Worm (Caenorhabditis elegans) whole organism, early embryonic: ENCODE results near the gene C30E1.4.
"Not testable (repeated sequence)": the region's sequence is repeated elsewhere in the genome, so short reads cannot be mapped to it uniquely, and the experiment has no call there.

Experiments used
- B0310.2 ChIP-seq: sonication (generic microtip); optimal IDR thresholded peaks from 2 replicates; lab custom pipeline; 2016; ENCODE audit warnings: mild to moderate bottlenecking, missing genetic modification characterization, missing compliant biosample characterization
- aly-1 ChIP-seq: sonication (generic microtip); optimal IDR thresholded peaks from 2 replicates; lab custom pipeline; 2016; ENCODE audit warnings: missing genetic modification characterization, missing compliant biosample characterization
- ama-1 ChIP-seq: fragments of 150-350 bp; optimal IDR thresholded peaks from 2 replicates; lab custom pipeline; 2014
- ceh-13 ChIP-seq: fragments of 200-800 bp; sonication (Bioruptor generic); optimal IDR thresholded peaks from 2 replicates; lab custom pipeline; 2018; ENCODE audit warnings: mild to moderate bottlenecking, missing genetic modification characterization, missing compliant biosample characterization
- ceh-36 ChIP-seq: sonication (generic microtip); optimal IDR thresholded peaks from 2 replicates; lab custom pipeline; 2016; ENCODE audit warnings: missing genetic modification characterization, inconsistent platforms, missing compliant biosample characterization
- ets-7 ChIP-seq: sonication (generic microtip); optimal IDR thresholded peaks from 2 replicates; lab custom pipeline; 2016; ENCODE audit warnings: missing genotype, missing genetic modification characterization, missing compliant biosample characterization
- flt-1 ChIP-seq: fragments of 200-800 bp; sonication (Bioruptor generic); IDR thresholded peaks from 2 replicates; pipeline ENCODE4 v1.3.6; 2022; ENCODE audit warnings: missing genetic modification characterization, missing compliant biosample characterization
- hmbx-1 ChIP-seq: sonication (generic microtip); optimal IDR thresholded peaks from 2 replicates; lab custom pipeline; 2016; ENCODE audit warnings: mild to moderate bottlenecking, missing genetic modification characterization, missing compliant biosample characterization
- hnd-1 ChIP-seq: sonication (generic microtip); optimal IDR thresholded peaks from 2 replicates; lab custom pipeline; 2016; ENCODE audit warnings: missing genetic modification characterization, missing compliant biosample characterization
- scrt-1 ChIP-seq: fragments of 200-800 bp; sonication (Bioruptor generic); IDR thresholded peaks from 2 replicates; pipeline ENCODE4 v1.3.6; 2022; ENCODE audit warnings: missing genetic modification characterization, missing compliant biosample characterization
- sea-1 ChIP-seq: fragments of 200-800 bp; sonication (Bioruptor generic); conservative IDR thresholded peaks from 2 replicates; pipeline ENCODE4 v1.3.6; 2022; ENCODE audit warnings: missing genetic modification characterization, missing compliant biosample characterization

DNA sequence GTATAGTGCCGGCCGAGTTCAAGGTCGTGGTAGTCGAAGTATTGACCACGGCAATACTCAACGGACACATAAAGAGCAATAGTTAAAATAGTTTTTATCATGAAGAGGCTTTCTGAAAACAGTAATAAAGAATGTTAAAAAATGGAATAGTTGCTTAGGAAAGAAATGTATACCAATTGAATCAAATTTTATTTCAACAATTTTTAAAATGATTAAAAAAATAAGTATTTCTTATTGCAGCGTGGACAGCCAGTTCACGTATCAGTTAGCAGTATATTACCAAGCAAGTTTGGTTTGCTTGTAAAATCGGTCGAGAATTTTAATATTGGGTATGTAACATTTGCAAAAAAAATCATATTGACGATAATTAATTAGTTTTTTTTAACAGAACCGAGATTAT is 10.1 kb upstream of the C30E1.4 start, which contains the start of gene F39F10.5:
- not testable (repeated sequence) for TF ChIP-seq ceh-36 (tag; lab: Kevin White, UChicago); ets-7 (tag; lab: Kevin White, UChicago); scrt-1 (GFP tag; lab: Robert Waterston, UW); ama-1; sea-1 (GFP tag; lab: Robert Waterston, UW); flt-1 (GFP tag; lab: Robert Waterston, UW); hmbx-1 (tag; lab: Kevin White, UChicago); ceh-13 (GFP tag; lab: Kevin White, UChicago); aly-1 (tag; lab: Kevin White, UChicago); B0310.2 (tag; lab: Kevin White, UChicago); hnd-1 (tag; lab: Kevin White, UChicago)
